Fruit fly (Drosophila melanogaster) whole organism, embryonic: Measurements from ENCODE around the gene CG31793.

ENCODE experiments used
- Atf-2 ChIP-seq: fragments of 200-800 bp; sonication (Bioruptor generic); optimal IDR thresholded peaks from 2 replicates; lab custom pipeline; 2016; ENCODE audit warnings: missing biosample characterization, missing genetic modification characterization
- B-H1 ChIP-seq: fragments of 200-800 bp; sonication (Bioruptor generic); IDR thresholded peaks from 3 replicates; pipeline ENCODE4 v1.3.6; 2022; ENCODE audit warnings: missing biosample characterization, missing genetic modification characterization
- Blimp-1 ChIP-seq: fragments of 200-800 bp; sonication (Bioruptor generic); optimal IDR thresholded peaks from 3 replicates; lab custom pipeline; 2018; ENCODE audit warnings: missing biosample characterization, missing genetic modification characterization, mild to moderate bottlenecking, moderate library complexity, missing genetic modification reagents
- CG1024 ChIP-seq: fragments of 200-800 bp; sonication (Bioruptor generic); IDR thresholded peaks from 2 replicates; pipeline ENCODE4 v1.3.6; 2022; ENCODE audit warnings: missing biosample characterization, missing genetic modification characterization
- CG11723 ChIP-seq: fragments of 200-800 bp; sonication (Bioruptor generic); optimal IDR thresholded peaks from 2 replicates; lab custom pipeline; 2017; ENCODE audit warnings: missing biosample characterization, mild to moderate bottlenecking, missing genetic modification characterization
- CG12659 ChIP-seq: fragments of 200-800 bp; sonication (Bioruptor generic); optimal IDR thresholded peaks from 3 replicates; lab custom pipeline; 2017; ENCODE audit warnings: mild to moderate bottlenecking, missing biosample characterization, missing genetic modification reagents, missing genetic modification characterization
- CG14860 ChIP-seq: fragments of 200-800 bp; sonication (Bioruptor generic); IDR thresholded peaks from 3 replicates; pipeline ENCODE4 v1.3.6; 2022; ENCODE audit warnings: missing biosample characterization, missing genetic modification characterization; ENCODE audit not compliant: partially characterized antibody
- CG3065 ChIP-seq: fragments of 200-800 bp; sonication (Bioruptor generic); optimal IDR thresholded peaks from 2 replicates; lab custom pipeline; 2016; ENCODE audit warnings: missing biosample characterization, missing genetic modification characterization
- CG31388 ChIP-seq: fragments of 200-800 bp; sonication (Bioruptor generic); optimal IDR thresholded peaks from 2 replicates; lab custom pipeline; 2016; ENCODE audit warnings: missing biosample characterization, missing genetic modification characterization
- CG34376 ChIP-seq: fragments of 200-800 bp; sonication (Bioruptor generic); optimal IDR thresholded peaks from 2 replicates; lab custom pipeline; 2018; ENCODE audit warnings: missing biosample characterization, mild to moderate bottlenecking, missing genetic modification characterization
- CG4328 ChIP-seq: fragments of 200-800 bp; sonication (Bioruptor generic); optimal IDR thresholded peaks from 3 replicates; lab custom pipeline; 2017; ENCODE audit warnings: missing biosample characterization, missing genetic modification reagents, missing genetic modification characterization
- CG4707 ChIP-seq: fragments of 200-800 bp; sonication (Bioruptor generic); optimal IDR thresholded peaks from 2 replicates; lab custom pipeline; 2018; ENCODE audit warnings: missing biosample characterization, mild to moderate bottlenecking, missing genetic modification characterization, moderate library complexity
- CG5180 ChIP-seq: fragments of 200-800 bp; sonication (Bioruptor generic); optimal IDR thresholded peaks from 3 replicates; lab custom pipeline; 2017; ENCODE audit warnings: missing biosample characterization, missing genetic modification characterization, mild to moderate bottlenecking, moderate library complexity, missing genetic modification reagents
- CG6654 ChIP-seq: fragments of 200-800 bp; sonication (Bioruptor generic); optimal IDR thresholded peaks from 2 replicates; lab custom pipeline; 2017; ENCODE audit warnings: missing biosample characterization, mild to moderate bottlenecking, missing genetic modification characterization
- CG7556 ChIP-seq: fragments of 200-800 bp; sonication (Bioruptor generic); optimal IDR thresholded peaks from 2 replicates; lab custom pipeline; 2017; ENCODE audit warnings: missing biosample characterization, mild to moderate bottlenecking, missing genetic modification characterization
- CG7987 ChIP-seq: fragments of 200-800 bp; sonication (Bioruptor generic); optimal IDR thresholded peaks from 2 replicates; lab custom pipeline; 2018; ENCODE audit warnings: missing biosample characterization, mild to moderate bottlenecking, missing genetic modification characterization, moderate library complexity
- CG8478 ChIP-seq: fragments of >200 bp; optimal IDR thresholded peaks from 2 replicates; lab custom pipeline; 2018
- CG9797 ChIP-seq: fragments of 200-800 bp; sonication (Bioruptor generic); optimal IDR thresholded peaks from 3 replicates; lab custom pipeline; 2018; ENCODE audit warnings: missing biosample characterization, mild to moderate bottlenecking, missing genetic modification characterization
- Dek ChIP-seq: fragments of 200-800 bp; sonication (Bioruptor generic); optimal IDR thresholded peaks from 3 replicates; lab custom pipeline; 2019; ENCODE audit warnings: missing biosample characterization, mild to moderate bottlenecking, missing genetic modification characterization, moderate library complexity
- Dp ChIP-seq: fragments of 200-800 bp; sonication (Bioruptor generic); optimal IDR thresholded peaks from 2 replicates; lab custom pipeline; 2018; ENCODE audit warnings: missing biosample characterization, mild to moderate bottlenecking, missing genetic modification characterization, moderate library complexity
- Dref ChIP-seq: fragments of 200-800 bp; sonication (Bioruptor generic); IDR thresholded peaks from 2 replicates; pipeline ENCODE4 v1.3.6; 2022; ENCODE audit warnings: missing biosample characterization, missing genetic modification characterization
- MBD-R2 ChIP-seq: fragments of 200-800 bp; sonication (Bioruptor generic); IDR thresholded peaks from 2 replicates; pipeline ENCODE4 v1.3.6; 2022; ENCODE audit warnings: missing biosample characterization, missing genetic modification characterization
- MTF-1 ChIP-seq: fragments of 200-800 bp; sonication (Bioruptor generic); optimal IDR thresholded peaks from 2 replicates; lab custom pipeline; 2018; ENCODE audit warnings: missing biosample characterization, mild to moderate bottlenecking, missing genetic modification characterization, borderline replicate concordance
- Meics ChIP-seq: fragments of 200-800 bp; sonication (Bioruptor generic); optimal IDR thresholded peaks from 2 replicates; lab custom pipeline; 2017; ENCODE audit warnings: missing biosample characterization, mild to moderate bottlenecking, missing genetic modification characterization
- PHDP ChIP-seq: fragments of 200-800 bp; sonication (Bioruptor generic); optimal IDR thresholded peaks from 3 replicates; lab custom pipeline; 2018; ENCODE audit warnings: missing biosample characterization, mild to moderate bottlenecking, missing genetic modification characterization, moderate library complexity
- YL-1 ChIP-seq: fragments of 200-800 bp; sonication (Bioruptor generic); optimal IDR thresholded peaks from 3 replicates; lab custom pipeline; 2017; ENCODE audit warnings: missing biosample characterization, mild to moderate bottlenecking, missing genetic modification characterization
- ato ChIP-seq: fragments of 200-800 bp; sonication (Bioruptor generic); IDR thresholded peaks from 2 replicates; pipeline ENCODE4 v1.3.6; 2022; ENCODE audit warnings: missing biosample characterization, missing genetic modification characterization; ENCODE audit not compliant: partially characterized antibody
- bbx ChIP-seq: fragments of 200-800 bp; sonication (Bioruptor generic); IDR thresholded peaks from 2 replicates; pipeline ENCODE4 v1.3.6; 2022; ENCODE audit warnings: missing biosample characterization, missing genetic modification characterization; ENCODE audit not compliant: partially characterized antibody
- chn ChIP-seq: fragments of 200-800 bp; sonication (Bioruptor generic); optimal IDR thresholded peaks from 2 replicates; lab custom pipeline; 2016; ENCODE audit warnings: missing biosample characterization, missing genetic modification characterization
- corto ChIP-seq: fragments of 200-800 bp; sonication (Bioruptor generic); optimal IDR thresholded peaks from 2 replicates; lab custom pipeline; 2016; ENCODE audit warnings: missing biosample characterization, mild to moderate bottlenecking, missing genetic modification characterization, moderate library complexity
- crp ChIP-seq, 2 experiments: fragments of 200-800 bp; sonication (Bioruptor generic); optimal IDR thresholded peaks; 2 replicates in 1 of 2; 3 replicates in 1 of 2; lab custom pipeline; 2017; ENCODE audit warnings: missing biosample characterization in 2 of 2, missing genetic modification characterization in 2 of 2, mild to moderate bottlenecking in 1 of 2, moderate library complexity in 1 of 2
- da ChIP-seq: fragments of 200-800 bp; sonication (Bioruptor generic); optimal IDR thresholded peaks from 2 replicates; lab custom pipeline; 2016; ENCODE audit warnings: missing biosample characterization, missing genetic modification characterization
- ems ChIP-seq: fragments of 200-800 bp; sonication (Bioruptor generic); optimal IDR thresholded peaks from 3 replicates; lab custom pipeline; 2016; ENCODE audit warnings: missing biosample characterization, missing genetic modification characterization
- fru ChIP-seq: fragments of >200 bp; optimal IDR thresholded peaks from 2 replicates; lab custom pipeline; 2017
- gem ChIP-seq: fragments of 200-800 bp; sonication (Bioruptor generic); optimal IDR thresholded peaks from 2 replicates; lab custom pipeline; 2019; ENCODE audit warnings: missing biosample characterization, mild to moderate bottlenecking, missing genetic modification characterization, moderate library complexity
- hbn ChIP-seq: fragments of 200-800 bp; sonication (Bioruptor generic); IDR thresholded peaks from 2 replicates; pipeline ENCODE4 v1.3.6; 2022; ENCODE audit warnings: missing biosample characterization, missing genetic modification characterization; ENCODE audit not compliant: partially characterized antibody
- hth ChIP-seq: fragments of >200 bp; optimal IDR thresholded peaks from 2 replicates; lab custom pipeline; 2017; ENCODE audit warnings: inconsistent platforms
- insv ChIP-seq, 2 experiments: fragments of 200-800 bp; sonication (Bioruptor generic); optimal IDR thresholded peaks; 3 replicates each; lab custom pipeline; 2016 to 2018; ENCODE audit warnings: missing biosample characterization in 2 of 2, missing genetic modification characterization in 2 of 2
- ken ChIP-seq: fragments of 200-800 bp; sonication (Bioruptor generic); IDR thresholded peaks from 3 replicates; pipeline ENCODE4 v1.3.6; 2022; ENCODE audit warnings: missing biosample characterization, missing genetic modification characterization
- mld ChIP-seq: fragments of 200-800 bp; sonication (Bioruptor generic); IDR thresholded peaks from 3 replicates; pipeline ENCODE4 v1.3.6; 2022; ENCODE audit warnings: missing biosample characterization, missing genetic modification characterization; ENCODE audit not compliant: partially characterized antibody
- nmo ChIP-seq: fragments of 200-800 bp; sonication (Bioruptor generic); optimal IDR thresholded peaks from 2 replicates; lab custom pipeline; 2018; ENCODE audit warnings: missing biosample characterization, mild to moderate bottlenecking, missing genetic modification characterization, moderate library complexity
- otp ChIP-seq: fragments of 200-800 bp; sonication (Bioruptor generic); IDR thresholded peaks from 3 replicates; pipeline ENCODE4, ENCODE4 v1.3.6; 2022; ENCODE audit warnings: missing biosample characterization, missing genetic modification characterization
- p53 ChIP-seq: fragments of 200-800 bp; sonication (Bioruptor generic); optimal IDR thresholded peaks from 2 replicates; lab custom pipeline; 2016; ENCODE audit warnings: missing biosample characterization, missing genetic modification characterization
- pb ChIP-seq: fragments of 200-800 bp; sonication (Bioruptor generic); optimal IDR thresholded peaks from 3 replicates; lab custom pipeline; 2016; ENCODE audit warnings: missing biosample characterization, missing genetic modification characterization
- pzg ChIP-seq: fragments of 200-800 bp; sonication (Bioruptor generic); optimal IDR thresholded peaks from 3 replicates; lab custom pipeline; 2018; ENCODE audit warnings: missing biosample characterization, mild to moderate bottlenecking, missing genetic modification characterization, moderate library complexity
- tio ChIP-seq: fragments of 200-800 bp; sonication (Bioruptor generic); optimal IDR thresholded peaks from 2 replicates; lab custom pipeline; 2017; ENCODE audit warnings: missing biosample characterization, missing genetic modification characterization, inconsistent platforms
- tx ChIP-seq: fragments of 200-800 bp; sonication (Bioruptor generic); optimal IDR thresholded peaks from 2 replicates; lab custom pipeline; 2016; ENCODE audit warnings: missing biosample characterization, missing genetic modification characterization
- zf30C ChIP-seq: fragments of 200-800 bp; sonication (Bioruptor generic); optimal IDR thresholded peaks from 3 replicates; lab custom pipeline; 2018; ENCODE audit warnings: missing biosample characterization, mild to moderate bottlenecking, missing genetic modification characterization
- zfh2 ChIP-seq: fragments of 200-800 bp; sonication (Bioruptor generic); optimal IDR thresholded peaks from 2 replicates; lab custom pipeline; 2016; ENCODE audit warnings: missing biosample characterization, missing genetic modification characterization

CG31793 gene

dm6 chr2L:18968370-18969105 lies 34.6 kb upstream of the CG31793 start, which contains the start of the genes Nak and Tango6 (continued):
- TF ChIP-seq nmo (GFP tag; lab: Kevin White, UChicago) (peak; percentile 81), corto (GFP tag; lab: Kevin White, UChicago) (no peak), tio (GFP tag; lab: Kevin White, UChicago) (no peak), CG34376 (GFP tag; lab: Kevin White, UChicago) (peak; percentile 37), CG1024 (GFP tag; lab: Robert Waterston, UW) (no peak), otp (GFP tag; lab: Robert Waterston, UW) (no peak), ato (GFP tag; lab: Robert Waterston, UW) (peak; percentile 62; the same call in 1 of the 2 replicates), CG7987 (GFP tag; lab: Kevin White, UChicago) (peak; percentile 8), CG11723 (GFP tag; lab: Kevin White, UChicago) (no peak), ems (GFP tag; lab: Kevin White, UChicago) (no peak), CG4328 (GFP tag; lab: Kevin White, UChicago) (no peak), MBD-R2 (GFP tag; lab: Robert Waterston, UW) (peak; percentile 48; the same call in 1 of the 2 replicates), PHDP (tag; lab: Kevin White, UChicago) (no peak), tx (no peak), zf30C (no peak), YL-1 (GFP tag; lab: Kevin White, UChicago) (peak; percentile 45), CG3065 (GFP tag; lab: Kevin White, UChicago) (peak; percentile 5), zfh2 (GFP tag; lab: Kevin White, UChicago) (peak; percentile 47), crp (GFP tag; optimal IDR thresholded peaks at IDR 0.05; lab: Kevin White, UChicago) (peak in 1 of 2 experiments; percentile 69), MTF-1 (GFP tag; lab: Kevin White, UChicago) (no peak), ken (GFP tag; lab: Robert Waterston, UW) (no peak), gem (tag; lab: Kevin White, UChicago) (peak; percentile 50), CG5180 (no peak), hth (lab: Kevin White, UChicago) (no peak), p53 (GFP tag; lab: Kevin White, UChicago) (peak; percentile 33), bbx (GFP tag; lab: Robert Waterston, UW) (peak; percentile 83), pb (peak; percentile 25), pzg (peak; percentile 68), chn (GFP tag; lab: Kevin White, UChicago) (peak; percentile 22), CG6654 (no peak), Dref (GFP tag; lab: Robert Waterston, UW) (peak; percentile 73), CG8478 (lab: Kevin White, UChicago) (no peak), Blimp-1 (peak; percentile 54), CG12659 (GFP tag; lab: Kevin White, UChicago) (peak; percentile 68), Dek (no peak), Meics (GFP tag; lab: Kevin White, UChicago) (no peak), CG4707 (no peak), hbn (GFP tag; lab: Robert Waterston, UW) (peak; percentile 90), CG31388 (no peak), CG7556 (GFP tag; lab: Kevin White, UChicago) (peak; percentile 1), insv (GFP tag; optimal IDR thresholded peaks at IDR 0.05; lab: Kevin White, UChicago) (peak in 1 of 2 experiments; percentile 16), Atf-2 (peak; percentile 44), B-H1 (GFP tag; lab: Robert Waterston, UW) (no peak), Dp (GFP tag; lab: Kevin White, UChicago) (peak; percentile 35), da (GFP tag; lab: Kevin White, UChicago) (no peak), fru (lab: Kevin White, UChicago) (no peak), CG9797 (peak; percentile 92), CG14860 (GFP tag; lab: Robert Waterston, UW) (peak; percentile 95), mld (GFP tag; lab: Robert Waterston, UW) (peak; percentile 88; the same call in 2 of the 3 replicates)
